Fruit fly (Drosophila melanogaster): ENCODE measurements around the gene eIF3e.

Gene eIF3e

DNA sequence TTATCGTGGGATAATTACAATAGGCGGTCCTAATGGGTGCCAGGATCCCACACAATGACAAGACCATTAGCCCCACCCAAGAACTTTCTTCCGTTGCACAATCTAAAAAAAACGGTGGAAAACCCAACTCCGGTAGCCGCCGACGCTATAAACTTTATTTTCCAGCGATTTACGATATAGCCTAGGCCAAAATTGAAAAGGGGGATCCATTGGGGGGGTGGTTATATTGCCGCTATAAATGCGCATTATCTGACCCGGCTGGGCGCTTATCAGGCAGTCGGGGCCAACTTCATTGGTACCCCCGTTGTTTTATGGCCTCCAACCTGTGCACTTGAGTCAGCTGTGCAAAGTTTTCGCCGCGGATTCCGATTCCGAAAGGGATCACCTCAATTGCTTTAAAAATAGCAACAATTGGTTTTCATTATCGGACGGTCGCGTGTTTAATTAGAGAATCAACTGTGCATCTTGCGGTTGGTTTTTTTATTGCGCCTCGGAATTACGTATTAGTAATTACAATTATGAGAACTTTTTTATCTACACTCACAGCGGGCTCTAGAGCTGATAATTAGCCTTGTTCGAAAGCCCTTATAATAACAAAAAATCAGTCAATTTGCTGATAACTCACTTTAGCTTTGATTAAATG lies 17.1 kb upstream of the eIF3e start (continued):
- TF ChIP-seq phol (tag; optimal IDR thresholded peaks at IDR 0.05) (no peak), Dad (GFP tag; optimal IDR thresholded peaks at IDR 0.05) (no peak), maf-S (GFP tag; optimal IDR thresholded peaks at IDR 0.05) (no peak), CG6683 (GFP tag; optimal IDR thresholded peaks at IDR 0.05) (no peak), HLH3B (GFP tag; IDR thresholded peaks at IDR 0.05) (no peak), chm (GFP tag; IDR thresholded peaks at IDR 0.05) (no peak), YL-1 (GFP tag; optimal IDR thresholded peaks at IDR 0.05) (no peak), Xbp1 (GFP tag; optimal IDR thresholded peaks at IDR 0.05) (no peak), CG12659 (GFP tag; optimal IDR thresholded peaks at IDR 0.05) (no peak), danr (GFP tag; IDR thresholded peaks at IDR 0.05) (no peak), Adf1 (GFP tag; IDR thresholded peaks at IDR 0.05) (no peak), CG14710 (tag; optimal IDR thresholded peaks at IDR 0.05) (no peak), pita (GFP tag; optimal IDR thresholded peaks at IDR 0.05) (no peak), CG12104 (GFP tag; optimal IDR thresholded peaks at IDR 0.05) (no peak), CG7271 (tag; optimal IDR thresholded peaks at IDR 0.05) (no peak), Jarid2 (GFP tag; optimal IDR thresholded peaks at IDR 0.05) (peak; percentile 45), Mad (GFP tag; optimal IDR thresholded peaks at IDR 0.05) (no peak), Elba2 (GFP tag; optimal IDR thresholded peaks at IDR 0.05) (no peak), nmo (GFP tag; optimal IDR thresholded peaks at IDR 0.05) (peak; percentile 11), hb (GFP tag; IDR thresholded peaks at IDR 0.05; ENCODE audit: partially characterized antibody) (no peak), Tbp (GFP tag; optimal IDR thresholded peaks at IDR 0.05) (no peak), Kr (GFP tag; optimal IDR thresholded peaks at IDR 0.05) (no peak), chinmo (GFP tag; IDR thresholded peaks at IDR 0.05; ENCODE audit: partially characterized antibody) (0 out of 4 replicates have a peak, but pooled peaks have one; percentile 50), Gug (GFP tag; IDR thresholded peaks at IDR 0.05) (no peak), unpg (GFP tag; optimal IDR thresholded peaks at IDR 0.05) (peak; percentile 66), CG13123 (GFP tag; optimal IDR thresholded peaks at IDR 0.05) (no peak), scrt (GFP tag; optimal IDR thresholded peaks at IDR 0.05) (peak; percentile 5), HmgZ (tag; optimal IDR thresholded peaks at IDR 0.05) (peak; percentile 36), CG9437 (GFP tag; optimal IDR thresholded peaks at IDR 0.05) (no peak), CG7786 (GFP tag; optimal IDR thresholded peaks at IDR 0.05) (no peak), Neu2 (GFP tag; optimal IDR thresholded peaks at IDR 0.05; ENCODE audit: borderline replicate concordance) (no peak), eyg (GFP tag; optimal IDR thresholded peaks at IDR 0.05) (no peak), E2f1 (GFP tag; IDR thresholded peaks at IDR 0.05) (no peak), CG12744 (GFP tag; optimal IDR thresholded peaks at IDR 0.05) (no peak), CG15011 (GFP tag; optimal IDR thresholded peaks at IDR 0.05) (peak; percentile 28), NfI (GFP tag; optimal IDR thresholded peaks at IDR 0.05) (peak; percentile 38), CG30431 (GFP tag; optimal IDR thresholded peaks at IDR 0.05) (no peak), CG3407 (GFP tag; optimal IDR thresholded peaks at IDR 0.05) (no peak), psq (GFP tag; optimal IDR thresholded peaks at IDR 0.05) (no peak), CG1603 (tag; optimal IDR thresholded peaks at IDR 0.05) (peak; percentile 40), CG8281 (tag; optimal IDR thresholded peaks at IDR 0.05) (peak; percentile 23), CG10366 (GFP tag; IDR thresholded peaks at IDR 0.05) (no peak), NK7.1 (GFP tag; optimal IDR thresholded peaks at IDR 0.05) (no peak), tap (tag; optimal IDR thresholded peaks at IDR 0.05) (peak; percentile 58), CG9932 (GFP tag; IDR thresholded peaks at IDR 0.05) (no peak), Trl (optimal IDR thresholded peaks at IDR 0.05) (no peak), Trl (GFP tag; optimal IDR thresholded peaks at IDR 0.05) (no peak), Fer2 (tag; optimal IDR thresholded peaks at IDR 0.05) (peak; percentile 44), CG3281 (GFP tag; optimal IDR thresholded peaks at IDR 0.05) (peak; percentile 71), da (GFP tag; optimal IDR thresholded peaks at IDR 0.05) (no peak), CG11723 (GFP tag; optimal IDR thresholded peaks at IDR 0.05) (no peak)
